Worm (Caenorhabditis elegans) whole organism, L1 larva: Measurements from ENCODE around the gene bli-5.
A peak's percentile ranks its signal among the peaks of the same experiment; 100 is the strongest.

Experiments
- C04F5.9 ChIP-seq: sonication (generic microtip); optimal IDR thresholded peaks from 2 replicates; lab custom pipeline; 2016; ENCODE audit warnings: missing genetic modification characterization, missing compliant biosample characterization
- F16B12.6 ChIP-seq: fragments of 150-350 bp; optimal IDR thresholded peaks from 2 replicates; lab custom pipeline; 2014; ENCODE audit warnings: missing biosample characterization, missing genetic modification characterization
- Y116A8C.19 ChIP-seq: sonication (generic microtip); optimal IDR thresholded peaks from 2 replicates; lab custom pipeline; 2016; ENCODE audit warnings: missing compliant biosample characterization, missing genetic modification characterization, borderline replicate concordance
- alr-1 ChIP-seq: fragments of 200-800 bp; sonication (Bioruptor generic); optimal IDR thresholded peaks from 2 replicates; lab custom pipeline; 2018; ENCODE audit warnings: borderline replicate concordance, mild to moderate bottlenecking, missing genetic modification characterization, missing compliant biosample characterization
- ama-1 ChIP-seq: fragments of 150-350 bp; optimal IDR thresholded peaks from 2 replicates; lab custom pipeline; 2014
- ceh-82 ChIP-seq, 3 experiments: fragments of 150-350 bp in 1 of 3; sonication (generic microtip) in 2 of 3; optimal IDR thresholded peaks; 2 replicates each; lab custom pipeline; 2014 to 2017; ENCODE audit warnings: missing biosample characterization in 3 of 3, missing genetic modification characterization in 3 of 3
- ceh-88 ChIP-seq: fragments of 200-800 bp; sonication (Bioruptor generic); IDR thresholded peaks from 2 replicates; pipeline ENCODE4 v1.3.6; 2022; ENCODE audit warnings: missing genetic modification characterization, missing compliant biosample characterization
- ces-1 ChIP-seq: fragments of 150-350 bp; optimal IDR thresholded peaks from 2 replicates; lab custom pipeline; 2014; ENCODE audit warnings: missing biosample characterization, missing genetic modification reagents, missing genetic modification characterization
- dsc-1 ChIP-seq: sonication (generic microtip); optimal IDR thresholded peaks from 2 replicates; lab custom pipeline; 2016; ENCODE audit warnings: mild to moderate bottlenecking, missing genetic modification characterization, missing compliant biosample characterization
- efl-1 ChIP-seq, 4 experiments: fragments of 150-350 bp; optimal IDR thresholded peaks in 3 of 4; peaks in 1 of 4; 1 replicate in 1 of 4; 2 replicates in 3 of 4; lab custom pipeline; 2014; ENCODE audit warnings: missing biosample characterization in 2 of 4, missing genetic modification characterization in 2 of 4, missing genetic modification reagents in 2 of 4
- egl-13 ChIP-seq: sonication (generic microtip); optimal IDR thresholded peaks from 2 replicates; lab custom pipeline; 2016; ENCODE audit warnings: missing genotype, missing genetic modification reagents, missing genetic modification characterization, missing compliant biosample characterization
- egl-27 ChIP-seq, 2 experiments: fragments of 150-350 bp in 1 of 2; sonication (generic microtip); optimal IDR thresholded peaks; 3 replicates each; lab custom pipeline; 2017 to 2018; ENCODE audit warnings: missing biosample characterization in 2 of 2, missing genetic modification characterization in 2 of 2, missing genetic modification reagents in 2 of 2
- elt-2 ChIP-seq: sonication (generic microtip); optimal IDR thresholded peaks from 2 replicates; lab custom pipeline; 2016; ENCODE audit warnings: missing genetic modification characterization, mild to moderate bottlenecking, inconsistent platforms, missing compliant biosample characterization, missing genetic modification reagents
- ets-5 ChIP-seq: fragments of 200-800 bp; sonication (Bioruptor generic); IDR thresholded peaks from 2 replicates; pipeline ENCODE4 v1.3.6; 2022; ENCODE audit warnings: missing genetic modification characterization, missing compliant biosample characterization
- fkh-10 ChIP-seq: sonication (generic microtip); optimal IDR thresholded peaks from 2 replicates; lab custom pipeline; 2017; ENCODE audit warnings: missing biosample characterization, missing genetic modification reagents, missing genetic modification characterization
- fkh-8 ChIP-seq: sonication (generic microtip); optimal IDR thresholded peaks from 2 replicates; lab custom pipeline; 2016; ENCODE audit warnings: mild to moderate bottlenecking, missing genetic modification characterization, missing compliant biosample characterization
- hlh-17 ChIP-seq: fragments of 200-800 bp; sonication (Bioruptor generic); optimal IDR thresholded peaks from 2 replicates; lab custom pipeline; 2018; ENCODE audit warnings: missing genetic modification characterization, mild to moderate bottlenecking, missing compliant biosample characterization, moderate library complexity, borderline replicate concordance
- irx-1 ChIP-seq: sonication (generic microtip); optimal IDR thresholded peaks from 2 replicates; lab custom pipeline; 2016; ENCODE audit warnings: missing genetic modification characterization, missing compliant biosample characterization
- isw-1 ChIP-seq: fragments of 200-800 bp; sonication (Bioruptor generic); IDR thresholded peaks from 2 replicates; pipeline ENCODE4 v1.3.6; 2022; ENCODE audit warnings: missing genetic modification characterization, missing compliant biosample characterization
- lin-13 ChIP-seq: fragments of 150-350 bp; optimal IDR thresholded peaks from 2 replicates; lab custom pipeline; 2014; ENCODE audit warnings: missing biosample characterization, missing genetic modification reagents, missing genetic modification characterization
- lin-35 ChIP-seq, 2 experiments: fragments of 150-350 bp; optimal IDR thresholded peaks; 2 replicates each; lab custom pipeline; 2014; ENCODE audit warnings: missing biosample characterization in 2 of 2, missing genetic modification characterization in 2 of 2, missing genetic modification reagents in 2 of 2
- lin-39 ChIP-seq: fragments of 150-350 bp; optimal IDR thresholded peaks from 2 replicates; lab custom pipeline; 2014; ENCODE audit warnings: missing biosample characterization, missing genetic modification reagents, missing genetic modification characterization
- lir-3 ChIP-seq: sonication (generic microtip); optimal IDR thresholded peaks from 2 replicates; lab custom pipeline; 2016; ENCODE audit warnings: mild to moderate bottlenecking, missing genetic modification characterization, moderate library complexity, missing compliant biosample characterization; ENCODE audit not compliant: poor library complexity
- mab-9 ChIP-seq: fragments of 200-800 bp; sonication (Bioruptor generic); IDR thresholded peaks from 2 replicates; pipeline ENCODE4 v1.3.6; 2022; ENCODE audit warnings: missing genetic modification reagents, missing genetic modification characterization, missing compliant biosample characterization
- mdl-1 ChIP-seq, 2 experiments: fragments of 150-350 bp; optimal IDR thresholded peaks; 2 replicates each; lab custom pipeline; 2014 to 2017; ENCODE audit warnings: missing biosample characterization in 2 of 2, missing genetic modification characterization in 2 of 2, inconsistent platforms in 1 of 2
- nhr-11 ChIP-seq: fragments of 150-350 bp; optimal IDR thresholded peaks from 2 replicates; lab custom pipeline; 2014; ENCODE audit warnings: missing biosample characterization, missing genetic modification characterization
- nhr-19 ChIP-seq: fragments of 200-800 bp; sonication (Bioruptor generic); conservative IDR thresholded peaks from 2 replicates; pipeline ENCODE4 v1.3.6; 2022; ENCODE audit warnings: missing genetic modification characterization, missing compliant biosample characterization
- nhr-20 ChIP-seq: sonication (generic microtip); optimal IDR thresholded peaks from 2 replicates; lab custom pipeline; 2016; ENCODE audit warnings: mild to moderate bottlenecking, missing genetic modification characterization, missing compliant biosample characterization
- nhr-237 ChIP-seq: fragments of 150-350 bp; optimal IDR thresholded peaks from 2 replicates; lab custom pipeline; 2014; ENCODE audit warnings: missing biosample characterization, missing genetic modification characterization
- nhr-28 ChIP-seq: fragments of 150-350 bp; optimal IDR thresholded peaks from 2 replicates; lab custom pipeline; 2014; ENCODE audit warnings: missing biosample characterization, missing genetic modification characterization
- nhr-47 ChIP-seq: sonication (generic microtip); optimal IDR thresholded peaks from 2 replicates; lab custom pipeline; 2016; ENCODE audit warnings: mild to moderate bottlenecking, missing genetic modification characterization, moderate library complexity, missing compliant biosample characterization
- nhr-71 ChIP-seq: sonication (generic microtip); optimal IDR thresholded peaks from 2 replicates; lab custom pipeline; 2016; ENCODE audit warnings: mild to moderate bottlenecking, missing genetic modification characterization, moderate library complexity, missing compliant biosample characterization
- nhr-76 ChIP-seq: sonication (generic microtip); optimal IDR thresholded peaks from 2 replicates; lab custom pipeline; 2017; ENCODE audit warnings: missing biosample characterization, missing genetic modification characterization
- nhr-77 ChIP-seq: fragments of 150-350 bp; optimal IDR thresholded peaks from 2 replicates; lab custom pipeline; 2014; ENCODE audit warnings: missing biosample characterization, missing genetic modification characterization
- nhr-85 ChIP-seq: sonication (generic microtip); peaks from one replicate; lab custom pipeline; 2016; ENCODE audit warnings: missing genetic modification characterization, inconsistent platforms, missing compliant biosample characterization
- pax-3 ChIP-seq: fragments of 200-800 bp; sonication (Bioruptor generic); optimal IDR thresholded peaks from 2 replicates; lab custom pipeline; 2018; ENCODE audit warnings: mild to moderate bottlenecking, missing genetic modification characterization, moderate library complexity, missing compliant biosample characterization
- pqm-1 ChIP-seq: sonication (generic microtip); optimal IDR thresholded peaks from 3 replicates; lab custom pipeline; 2017; ENCODE audit warnings: missing biosample characterization, missing genetic modification characterization
- skn-1 ChIP-seq: fragments of 150-350 bp; optimal IDR thresholded peaks from 2 replicates; lab custom pipeline; 2014; ENCODE audit warnings: missing biosample characterization, missing genetic modification characterization
- sox-4 ChIP-seq: sonication (generic microtip); optimal IDR thresholded peaks from 2 replicates; lab custom pipeline; 2016; ENCODE audit warnings: missing genetic modification characterization, missing compliant biosample characterization
- sup-37 ChIP-seq: fragments of 200-800 bp; sonication (Bioruptor generic); optimal IDR thresholded peaks from 2 replicates; lab custom pipeline; 2018; ENCODE audit warnings: mild to moderate bottlenecking, missing genetic modification characterization, missing compliant biosample characterization
- swsn-7 ChIP-seq: sonication (generic microtip); optimal IDR thresholded peaks from 2 replicates; lab custom pipeline; 2016; ENCODE audit warnings: missing genetic modification characterization, missing compliant biosample characterization
- tbx-2 ChIP-seq: sonication (generic microtip); optimal IDR thresholded peaks from 2 replicates; lab custom pipeline; 2016; ENCODE audit warnings: missing genetic modification characterization, missing compliant biosample characterization
- unc-130 ChIP-seq: fragments of 150-350 bp; optimal IDR thresholded peaks from 2 replicates; lab custom pipeline; 2017; ENCODE audit warnings: missing biosample characterization, missing genetic modification characterization, inconsistent platforms
- unc-30 ChIP-seq: sonication (generic microtip); optimal IDR thresholded peaks from 2 replicates; lab custom pipeline; 2017; ENCODE audit warnings: missing biosample characterization, missing genetic modification characterization
- unc-62 ChIP-seq: fragments of 150-350 bp; optimal IDR thresholded peaks from 2 replicates; lab custom pipeline; 2014; ENCODE audit warnings: missing biosample characterization, missing genetic modification reagents, missing genetic modification characterization
- unc-86 ChIP-seq: sonication (generic microtip); optimal IDR thresholded peaks from 2 replicates; lab custom pipeline; 2016; ENCODE audit warnings: missing genetic modification characterization, missing compliant biosample characterization
- unc-98 ChIP-seq: fragments of 200-800 bp; sonication (Bioruptor generic); IDR thresholded peaks from 2 replicates; pipeline ENCODE4 v1.3.6; 2022; ENCODE audit warnings: missing genetic modification characterization, missing compliant biosample characterization
- xbp-1 ChIP-seq: sonication (generic microtip); optimal IDR thresholded peaks from 2 replicates; lab custom pipeline; 2016; ENCODE audit warnings: missing genetic modification characterization, missing compliant biosample characterization
- zag-1 ChIP-seq: fragments of 150-350 bp; optimal IDR thresholded peaks from 2 replicates; lab custom pipeline; 2014; ENCODE audit warnings: missing biosample characterization, missing genetic modification characterization
- zip-4 ChIP-seq: fragments of 200-800 bp; sonication (Bioruptor generic); optimal IDR thresholded peaks from 2 replicates; lab custom pipeline; 2018; ENCODE audit warnings: mild to moderate bottlenecking, missing genetic modification characterization, moderate library complexity, missing compliant biosample characterization
- ztf-11 ChIP-seq, 2 experiments: sonication (generic microtip); optimal IDR thresholded peaks; 2 replicates each; lab custom pipeline; 2016 to 2017; ENCODE audit warnings: missing genetic modification characterization in 2 of 2, missing biosample characterization in 1 of 2, missing compliant biosample characterization in 1 of 2
- ztf-4 ChIP-seq: fragments of 150-350 bp; optimal IDR thresholded peaks from 2 replicates; lab custom pipeline; 2014; ENCODE audit warnings: missing biosample characterization, missing genetic modification characterization

bli-5 gene

DNA sequence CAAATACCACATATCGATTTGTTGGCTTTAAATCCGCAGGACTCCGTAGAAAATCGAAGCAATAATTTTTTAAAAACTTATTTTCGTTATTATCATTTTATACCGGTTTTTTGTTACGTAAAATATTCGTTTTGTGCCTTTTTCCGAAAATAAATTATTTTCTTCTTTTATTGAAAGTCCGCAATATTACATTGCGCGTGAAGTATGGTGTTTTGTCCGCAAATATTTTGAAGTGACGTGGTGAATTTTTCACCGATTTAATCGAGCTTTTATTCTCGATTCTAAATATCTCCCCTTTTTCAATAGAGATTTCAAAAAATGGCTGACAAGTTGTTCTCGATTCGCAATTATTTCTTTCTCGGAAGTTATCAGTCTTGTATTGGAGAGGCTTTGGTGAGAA is 3.5 kb downstream of the bli-5 start, which contains the start of gene cope-1 (continued):
- TF ChIP-seq mdl-1 (tag; optimal IDR thresholded peaks at IDR 0.05; lab: Kevin White, UChicago) (no peak), zag-1 (no peak), nhr-11 (no peak), nhr-71 (tag; lab: Kevin White, UChicago) (peak; percentile 30)

- no peak for TF ChIP-seq sox-4 (tag; lab: Kevin White, UChicago)
- TF ChIP-seq nhr-47, result peak; percentile 49
- no peak for TF ChIP-seq egl-27 (tag; optimal IDR thresholded peaks at IDR 0.05; lab: Kevin White, UChicago)
- no peak for TF ChIP-seq C04F5.9 (tag; lab: Kevin White, UChicago)
- TF ChIP-seq elt-2, result no peak
- TF ChIP-seq fkh-10, result no peak
- peak; percentile 67 to 92 for TF ChIP-seq efl-1 (optimal IDR thresholded peaks at IDR 0.05; lab: Kevin White, UChicago)
- TF ChIP-seq efl-1 (GFP tag; optimal IDR thresholded peaks at IDR 0.05 in 1 of 2; lab: Kevin White, UChicago), result peak; percentile 87 to 99
- TF ChIP-seq unc-86 (tag; lab: Kevin White, UChicago), result no peak
- peak in 1 of 2 experiments; percentile 35 for TF ChIP-seq ztf-11 (tag; optimal IDR thresholded peaks at IDR 0.05; lab: Kevin White, UChicago)
- TF ChIP-seq unc-98 (GFP tag; lab: Robert Waterston, UW), result no peak
- no peak for TF ChIP-seq Y116A8C.19 (tag; lab: Kevin White, UChicago)
- peak; percentile 50 for TF ChIP-seq lir-3 (tag; lab: Kevin White, UChicago)
- peak; percentile 2 for TF ChIP-seq tbx-2 (tag; lab: Kevin White, UChicago)
- TF ChIP-seq xbp-1 (tag; lab: Kevin White, UChicago), result no peak
- no peak for TF ChIP-seq irx-1 (tag; lab: Kevin White, UChicago)
- no peak for TF ChIP-seq nhr-19 (GFP tag; lab: Robert Waterston, UW)
- TF ChIP-seq fkh-8 (tag; lab: Kevin White, UChicago), result peak; percentile 7
- no peak for TF ChIP-seq ztf-4 (tag; lab: Kevin White, UChicago)
- TF ChIP-seq skn-1 (tag; lab: Kevin White, UChicago), result peak; percentile 56
- TF ChIP-seq ceh-82 (tag; optimal IDR thresholded peaks at IDR 0.05; lab: Kevin White, UChicago), result peak in 1 of 3 experiments; percentile 37
- TF ChIP-seq nhr-76 (tag; lab: Kevin White, UChicago), result no peak
- TF ChIP-seq nhr-77 (tag; lab: Kevin White, UChicago), result peak; percentile 65
- TF ChIP-seq hlh-17, result no peak
- no peak for TF ChIP-seq ces-1 (GFP tag; lab: Kevin White, UChicago)
- peak; percentile 58 for TF ChIP-seq lin-13 (GFP tag; lab: Kevin White, UChicago)
- TF ChIP-seq lin-39 (tag; lab: Kevin White, UChicago), result no peak
- peak; percentile 83 to 98 for TF ChIP-seq lin-35 (GFP tag; optimal IDR thresholded peaks at IDR 0.05; lab: Kevin White, UChicago)
- no peak for TF ChIP-seq nhr-237
- TF ChIP-seq nhr-20, result peak; percentile 43
- TF ChIP-seq swsn-7, result no peak
- TF ChIP-seq alr-1 (tag; lab: Kevin White, UChicago), result no peak
- TF ChIP-seq nhr-85 (tag; lab: Kevin White, UChicago), result peak; percentile 71
- TF ChIP-seq egl-13, result no peak
- TF ChIP-seq mab-9, result no peak
- TF ChIP-seq unc-62 (GFP tag; lab: Kevin White, UChicago), result no peak
- no peak for TF ChIP-seq ama-1
- no peak for TF ChIP-seq ceh-88 (GFP tag; lab: Robert Waterston, UW)
- peak; percentile 2 for TF ChIP-seq pax-3 (tag; lab: Kevin White, UChicago)
- TF ChIP-seq nhr-11, result no peak
- TF ChIP-seq nhr-28, result no peak
- no peak for TF ChIP-seq isw-1 (GFP tag; lab: Robert Waterston, UW)
- TF ChIP-seq dsc-1, result no peak
- TF ChIP-seq unc-30, result no peak
- TF ChIP-seq unc-130, result peak; percentile 77
- TF ChIP-seq pqm-1 (tag; lab: Kevin White, UChicago), result no peak
- peak; percentile 65 for TF ChIP-seq F16B12.6 (tag; lab: Kevin White, UChicago)
- TF ChIP-seq ets-5 (GFP tag; lab: Robert Waterston, UW), result no peak
- TF ChIP-seq zip-4, result no peak
- no peak for TF ChIP-seq sup-37 (GFP tag; lab: Kevin White, UChicago)
These were observed 6.2 kb downstream of the bli-5 start, which contains the start of gene exo-1 for ce11 chrIII:13423414-13423813. TSS of gene exo-1 (plus strand) at chrIII:13423514.
